Fruit fly (Drosophila melanogaster) whole organism, embryonic: ENCODE data around the gene CG5731.

Experiments used
- BEAF-32 ChIP-seq: fragments of 200-800 bp; sonication (Bioruptor generic); optimal IDR thresholded peaks from 3 replicates; lab custom pipeline; 2017; ENCODE audit warnings: missing biosample characterization, missing genetic modification characterization, mild to moderate bottlenecking, moderate library complexity, missing genetic modification reagents
- Bgb ChIP-seq: fragments of 200-800 bp; sonication (Bioruptor generic); IDR thresholded peaks from 2 replicates; pipeline ENCODE4 v1.3.6; 2022; ENCODE audit warnings: missing biosample characterization, missing genetic modification characterization; ENCODE audit not compliant: partially characterized antibody
- CG10267 ChIP-seq: fragments of 200-800 bp; sonication (Bioruptor generic); optimal IDR thresholded peaks from 2 replicates; lab custom pipeline; 2018; ENCODE audit warnings: missing biosample characterization, mild to moderate bottlenecking, missing genetic modification characterization, moderate library complexity
- CG10274 ChIP-seq: fragments of 200-800 bp; sonication (Bioruptor generic); optimal IDR thresholded peaks from 3 replicates; lab custom pipeline; 2017; ENCODE audit warnings: missing biosample characterization, mild to moderate bottlenecking, missing genetic modification characterization
- CG11723 ChIP-seq: fragments of 200-800 bp; sonication (Bioruptor generic); optimal IDR thresholded peaks from 2 replicates; lab custom pipeline; 2017; ENCODE audit warnings: missing biosample characterization, mild to moderate bottlenecking, missing genetic modification characterization
- CG12659 ChIP-seq: fragments of 200-800 bp; sonication (Bioruptor generic); optimal IDR thresholded peaks from 3 replicates; lab custom pipeline; 2017; ENCODE audit warnings: mild to moderate bottlenecking, missing biosample characterization, missing genetic modification reagents, missing genetic modification characterization
- CG1603 ChIP-seq: fragments of 200-800 bp; sonication (Bioruptor generic); optimal IDR thresholded peaks from 2 replicates; lab custom pipeline; 2019; ENCODE audit warnings: missing biosample characterization, mild to moderate bottlenecking, missing genetic modification characterization, moderate library complexity
- CG17802 ChIP-seq: fragments of 200-800 bp; sonication (Bioruptor generic); optimal IDR thresholded peaks from 2 replicates; lab custom pipeline; 2018; ENCODE audit warnings: missing biosample characterization, mild to moderate bottlenecking, missing genetic modification characterization, moderate library complexity
- CG18599 ChIP-seq: fragments of 200-800 bp; sonication (Bioruptor generic); optimal IDR thresholded peaks from 3 replicates; lab custom pipeline; 2017; ENCODE audit warnings: missing biosample characterization, missing genetic modification characterization, mild to moderate bottlenecking, moderate library complexity, missing genetic modification reagents
- CG30020 ChIP-seq: fragments of 200-800 bp; optimal IDR thresholded peaks from 2 replicates; lab custom pipeline; 2019; ENCODE audit warnings: missing biosample characterization, mild to moderate bottlenecking, missing genetic modification characterization, moderate library complexity
- CG34224 ChIP-seq: fragments of 200-800 bp; sonication (Bioruptor generic); IDR thresholded peaks from 3 replicates; pipeline ENCODE4 v1.3.6; 2022; ENCODE audit warnings: missing biosample characterization, missing genetic modification characterization; ENCODE audit not compliant: partially characterized antibody
- CG7357 ChIP-seq: fragments of 200-800 bp; sonication (Bioruptor generic); IDR thresholded peaks from 3 replicates; pipeline ENCODE4 v1.3.6; 2022; ENCODE audit warnings: missing biosample characterization, missing genetic modification characterization
- CG8290 ChIP-seq, 3 experiments: fragments of 200-800 bp; sonication (Bioruptor generic); optimal IDR thresholded peaks; 2 replicates each; lab custom pipeline; 2016 to 2019; ENCODE audit warnings: missing biosample characterization in 3 of 3, missing genetic modification characterization in 3 of 3, mild to moderate bottlenecking in 2 of 3, moderate library complexity in 1 of 3
- D19A ChIP-seq: fragments of 200-800 bp; optimal IDR thresholded peaks from 3 replicates; lab custom pipeline; 2019; ENCODE audit warnings: missing biosample characterization, mild to moderate bottlenecking, missing genetic modification characterization, moderate library complexity
- Dll ChIP-seq: fragments of 200-800 bp; sonication (Bioruptor generic); IDR thresholded peaks from 4 replicates; pipeline ENCODE4 v1.3.6; 2022; ENCODE audit warnings: missing biosample characterization, missing genetic modification characterization; ENCODE audit not compliant: partially characterized antibody
- Hmx ChIP-seq: fragments of 200-800 bp; sonication (Bioruptor generic); optimal IDR thresholded peaks from 2 replicates; lab custom pipeline; 2016; ENCODE audit warnings: missing biosample characterization, missing genetic modification characterization
- Hr39 ChIP-seq: fragments of >200 bp; optimal IDR thresholded peaks from 2 replicates; lab custom pipeline; 2017
- MBD-R2 ChIP-seq: fragments of 200-800 bp; sonication (Bioruptor generic); IDR thresholded peaks from 2 replicates; pipeline ENCODE4 v1.3.6; 2022; ENCODE audit warnings: missing biosample characterization, missing genetic modification characterization
- Med ChIP-seq: fragments of 200-800 bp; sonication (Bioruptor generic); peaks from one replicate; lab custom pipeline; 2016; ENCODE audit warnings: missing biosample characterization, missing genetic modification characterization, mild to moderate bottlenecking, inconsistent platforms, moderate library complexity
- NC2α ChIP-seq: fragments of 200-800 bp; sonication (Bioruptor generic); optimal IDR thresholded peaks from 2 replicates; lab custom pipeline; 2016; ENCODE audit warnings: missing biosample characterization, missing genetic modification characterization
- Optix ChIP-seq: fragments of 200-800 bp; sonication (Bioruptor generic); IDR thresholded peaks from 3 replicates; pipeline ENCODE4 v1.3.6; 2022; ENCODE audit warnings: missing biosample characterization, missing genetic modification characterization
- Sin3A ChIP-seq: fragments of >200 bp; optimal IDR thresholded peaks from 2 replicates; lab custom pipeline; 2018
- bbx ChIP-seq: fragments of 200-800 bp; sonication (Bioruptor generic); IDR thresholded peaks from 2 replicates; pipeline ENCODE4 v1.3.6; 2022; ENCODE audit warnings: missing biosample characterization, missing genetic modification characterization; ENCODE audit not compliant: partially characterized antibody
- bcd ChIP-seq: fragments of 200-800 bp; sonication (Bioruptor generic); optimal IDR thresholded peaks from 2 replicates; lab custom pipeline; 2017; ENCODE audit warnings: missing biosample characterization, mild to moderate bottlenecking, missing genetic modification characterization
- cad ChIP-seq: fragments of >200 bp; optimal IDR thresholded peaks from 2 replicates; lab custom pipeline; 2017; ENCODE audit warnings: missing biosample characterization, missing genetic modification characterization
- chm ChIP-seq: fragments of 200-800 bp; sonication (Bioruptor generic); IDR thresholded peaks from 2 replicates; pipeline ENCODE4 v1.3.6; 2022; ENCODE audit warnings: missing biosample characterization, missing genetic modification characterization
- crc ChIP-seq: fragments of 200-800 bp; sonication (Bioruptor generic); optimal IDR thresholded peaks from 2 replicates; lab custom pipeline; 2016; ENCODE audit warnings: missing biosample characterization, missing genetic modification characterization
- dati ChIP-seq: fragments of 200-800 bp; sonication (Bioruptor generic); IDR thresholded peaks from 2 replicates; pipeline ENCODE4 v1.3.6; 2022; ENCODE audit warnings: missing biosample characterization, missing genetic modification characterization
- dm ChIP-seq: fragments of 200-800 bp; sonication (Bioruptor generic); optimal IDR thresholded peaks from 3 replicates; lab custom pipeline; 2016; ENCODE audit warnings: missing biosample characterization, missing genetic modification characterization
- exex ChIP-seq: fragments of 200-800 bp; sonication (Bioruptor generic); optimal IDR thresholded peaks from 4 replicates; lab custom pipeline; 2018; ENCODE audit warnings: missing biosample characterization, mild to moderate bottlenecking, missing genetic modification characterization, moderate library complexity
- grau ChIP-seq: fragments of 200-800 bp; optimal IDR thresholded peaks from 3 replicates; lab custom pipeline; 2019; ENCODE audit warnings: missing biosample characterization, mild to moderate bottlenecking, missing genetic modification characterization, moderate library complexity
- hbn ChIP-seq: fragments of 200-800 bp; sonication (Bioruptor generic); IDR thresholded peaks from 2 replicates; pipeline ENCODE4 v1.3.6; 2022; ENCODE audit warnings: missing biosample characterization, missing genetic modification characterization; ENCODE audit not compliant: partially characterized antibody
- hkb ChIP-seq, 2 experiments: fragments of 200-800 bp in 1 of 2; fragments of >200 bp in 1 of 2; sonication (Bioruptor generic) in 1 of 2; IDR thresholded peaks in 1 of 2; optimal IDR thresholded peaks in 1 of 2; 2 replicates each; pipeline versions ENCODE4 v1.3.6 to Lab custom; 2017 to 2022; ENCODE audit warnings: missing biosample characterization in 1 of 2, missing genetic modification characterization in 1 of 2
- nerfin-1 ChIP-seq: fragments of 200-800 bp; sonication (Bioruptor generic); optimal IDR thresholded peaks from 3 replicates; lab custom pipeline; 2019; ENCODE audit warnings: missing biosample characterization, mild to moderate bottlenecking, missing genetic modification characterization, moderate library complexity
- nmo ChIP-seq: fragments of 200-800 bp; sonication (Bioruptor generic); optimal IDR thresholded peaks from 2 replicates; lab custom pipeline; 2018; ENCODE audit warnings: missing biosample characterization, mild to moderate bottlenecking, missing genetic modification characterization, moderate library complexity
- org-1 ChIP-seq: fragments of 200-800 bp; sonication (Bioruptor generic); optimal IDR thresholded peaks from 2 replicates; lab custom pipeline; 2017; ENCODE audit warnings: missing biosample characterization, missing genetic modification characterization
- pfk ChIP-seq: fragments of 200-800 bp; sonication (Bioruptor generic); optimal IDR thresholded peaks from 2 replicates; lab custom pipeline; 2018; ENCODE audit warnings: missing biosample characterization, mild to moderate bottlenecking, missing genetic modification characterization, moderate library complexity
- phol ChIP-seq: fragments of 200-800 bp; sonication (Bioruptor generic); optimal IDR thresholded peaks from 3 replicates; lab custom pipeline; 2018; ENCODE audit warnings: missing biosample characterization, mild to moderate bottlenecking, missing genetic modification characterization, moderate library complexity
- rib ChIP-seq: fragments of 200-800 bp; sonication (Bioruptor generic); IDR thresholded peaks from 2 replicates; pipeline ENCODE4 v1.3.6; 2022; ENCODE audit warnings: missing biosample characterization, missing genetic modification characterization
- sens ChIP-seq: fragments of 200-800 bp; sonication (Bioruptor generic); peaks from one replicate; lab custom pipeline; 2016; ENCODE audit warnings: missing biosample characterization, missing genetic modification characterization
- slbo ChIP-seq: fragments of 200-800 bp; sonication (Bioruptor generic); IDR thresholded peaks from 2 replicates; pipeline ENCODE4 v1.3.6; 2022; ENCODE audit warnings: missing biosample characterization, missing genetic modification characterization
- ssp ChIP-seq: fragments of 200-800 bp; sonication (Bioruptor generic); IDR thresholded peaks from 2 replicates; pipeline ENCODE4 v1.3.6; 2022; ENCODE audit warnings: missing biosample characterization, missing genetic modification characterization
- tll ChIP-seq, 2 experiments: fragments of 200-800 bp in 1 of 2; fragments of >200 bp in 1 of 2; sonication (Bioruptor generic) in 1 of 2; optimal IDR thresholded peaks; 2 replicates each; lab custom pipeline; 2017 to 2019; ENCODE audit warnings: missing biosample characterization in 2 of 2, missing genetic modification characterization in 2 of 2, mild to moderate bottlenecking in 1 of 2, moderate library complexity in 1 of 2
- toy ChIP-seq: fragments of 200-800 bp; sonication (Bioruptor generic); IDR thresholded peaks from 2 replicates; pipeline ENCODE4 v1.3.6; 2022; ENCODE audit warnings: missing biosample characterization, missing genetic modification characterization

Gene CG5731

DNA sequence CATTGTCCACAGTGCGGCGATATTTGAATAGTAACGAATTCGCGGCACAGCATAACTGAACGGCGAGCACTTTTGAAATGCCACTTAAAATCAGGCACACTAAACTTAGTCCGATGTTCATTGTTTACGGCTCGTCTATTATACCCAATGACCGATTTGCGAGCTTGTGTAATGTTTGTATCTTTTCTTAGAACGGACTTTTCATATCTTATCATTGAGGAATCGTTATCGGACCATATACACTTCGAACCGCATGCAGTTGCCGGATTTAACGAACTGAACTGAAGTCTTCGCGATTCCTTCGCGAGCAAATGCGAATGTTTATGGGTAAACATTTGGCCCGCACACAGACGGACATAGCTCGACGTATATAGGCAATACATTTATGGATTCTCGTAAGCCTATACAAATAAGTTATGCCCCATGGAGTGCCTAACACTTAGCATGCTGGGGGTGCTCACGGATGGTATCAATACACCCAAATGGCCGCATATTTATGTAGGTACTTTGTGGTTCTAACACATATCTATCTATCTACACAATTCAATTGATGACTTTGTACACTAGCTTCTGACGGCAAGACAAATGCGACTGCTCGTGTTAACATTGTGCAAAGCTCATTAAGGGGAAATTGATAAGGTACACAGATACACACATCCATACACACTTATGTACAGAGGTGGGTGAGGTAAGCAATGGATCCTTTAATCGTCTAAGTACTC is 28.3 kb upstream of the CG5731 start, which contains the start of gene mthl15 (continued):
- no peak for TF ChIP-seq hkb (optimal IDR thresholded peaks at IDR 0.05; lab: Kevin White, UChicago)
- TF ChIP-seq hkb (GFP tag; IDR thresholded peaks at IDR 0.05; lab: Robert Waterston, UW), result no peak
- TF ChIP-seq CG18599 (GFP tag; lab: Kevin White, UChicago), result no peak
- peak; percentile 95 for TF ChIP-seq exex (tag; lab: Kevin White, UChicago)
- no peak for TF ChIP-seq CG8290 (GFP tag; optimal IDR thresholded peaks at IDR 0.05; lab: Kevin White, UChicago)
- peak in 1 of 2 experiments; percentile 44 for TF ChIP-seq CG8290 (tag; optimal IDR thresholded peaks at IDR 0.05; lab: Kevin White, UChicago)
- TF ChIP-seq CG1603 (tag; lab: Kevin White, UChicago), result peak; percentile 63
- TF ChIP-seq crc (GFP tag; lab: Kevin White, UChicago), result peak; percentile 6
- TF ChIP-seq CG10274 (GFP tag; lab: Kevin White, UChicago), result no peak
- no peak for TF ChIP-seq Hr39
- no peak for TF ChIP-seq cad
- TF ChIP-seq NC2α (GFP tag; lab: Kevin White, UChicago), result peak; percentile 22
- no peak for TF ChIP-seq rib (GFP tag; lab: Robert Waterston, UW)
- TF ChIP-seq org-1, result no peak
- TF ChIP-seq Optix, result no peak
- no peak for TF ChIP-seq nerfin-1 (tag; lab: Kevin White, UChicago)

DNA sequence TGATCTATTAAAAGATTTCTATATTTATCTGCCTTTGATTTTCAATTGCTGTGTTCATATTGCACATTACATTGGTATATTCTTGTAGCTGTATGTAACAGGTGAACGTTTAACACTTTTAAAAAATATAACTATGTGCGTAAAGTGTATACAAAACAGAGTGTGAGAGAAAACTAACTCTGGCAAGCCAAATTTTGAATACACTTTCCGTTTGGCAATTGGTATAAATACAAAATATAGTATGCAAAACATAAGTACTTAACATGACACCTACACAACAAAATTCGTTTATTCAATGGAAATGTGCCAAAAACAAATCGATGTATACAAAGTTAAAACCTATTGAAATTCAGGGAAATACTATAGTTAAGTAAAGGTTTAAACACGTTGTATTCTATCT is 23.3 kb upstream of the CG5731 start:
- peak; percentile 48 for TF ChIP-seq sens (GFP tag; lab: Kevin White, UChicago)
- TF ChIP-seq dati, result no peak
- peak; percentile 62 for TF ChIP-seq D19A (tag; lab: Kevin White, UChicago)
- peak; percentile 11 for TF ChIP-seq Hmx (GFP tag; lab: Kevin White, UChicago)

DNA sequence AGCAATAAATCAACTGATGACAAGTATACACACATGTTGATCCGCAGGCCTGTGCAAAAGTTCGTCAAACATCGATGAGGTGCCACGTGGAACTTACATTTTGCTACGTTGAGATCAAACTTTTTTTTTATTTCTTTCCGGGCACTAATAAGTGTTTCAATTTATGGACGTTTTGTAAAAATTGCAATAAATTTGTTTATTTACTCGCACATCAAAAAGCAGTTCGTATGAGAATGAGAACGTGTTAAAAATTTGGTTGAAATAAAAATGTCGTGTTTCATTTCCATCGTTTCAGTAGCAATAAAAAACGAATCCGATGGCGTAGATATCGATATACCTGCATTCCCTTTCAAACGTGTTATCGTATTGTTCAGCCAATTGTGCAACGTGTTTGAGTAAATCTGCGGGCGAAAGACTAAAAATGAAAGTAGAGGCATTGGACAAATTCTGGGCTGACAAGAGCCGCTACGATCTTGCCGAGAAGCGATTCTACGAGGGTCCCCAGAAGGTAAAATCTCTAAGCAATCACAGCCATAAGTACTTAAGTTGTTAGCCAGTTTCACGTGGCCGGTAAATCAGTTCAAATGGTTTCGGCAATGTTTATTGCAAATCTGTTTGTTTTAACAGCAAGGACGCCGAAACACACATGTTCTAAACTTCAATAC is 22.7 kb upstream of the CG5731 start, which contains the start of gene eEF1delta:
TSS of gene eEF1delta (plus strand) at position 356 of the 665 bp plus-strand sequence.
- TF ChIP-seq slbo (GFP tag; lab: Robert Waterston, UW) (peak; percentile 21; the same call in 1 of the 2 replicates), Med (GFP tag; lab: Kevin White, UChicago) (peak; percentile 55), toy (GFP tag; lab: Robert Waterston, UW) (no peak), MBD-R2 (peak; percentile 53; the same call in 1 of the 2 replicates), CG1603 (tag; lab: Kevin White, UChicago) (peak; percentile 99), ssp (GFP tag; lab: Robert Waterston, UW) (peak; percentile 93), CG34224 (GFP tag; lab: Robert Waterston, UW) (peak; percentile 55; the same call in 1 of the 3 replicates), nmo (GFP tag; lab: Kevin White, UChicago) (peak; percentile 14), CG7357 (peak; percentile 84), BEAF-32 (GFP tag; lab: Kevin White, UChicago) (peak; percentile 56), chm (GFP tag; lab: Robert Waterston, UW) (no peak), bcd (GFP tag; lab: Kevin White, UChicago) (no peak), Sin3A (lab: Kevin White, UChicago) (peak; percentile 18), tll (GFP tag; optimal IDR thresholded peaks at IDR 0.05; lab: Kevin White, UChicago) (peak in 1 of 2 experiments; percentile 84), CG17802 (tag; lab: Kevin White, UChicago) (peak; percentile 98), pfk (peak; percentile 91), phol (peak; percentile 44), CG12659 (GFP tag; lab: Kevin White, UChicago) (peak; percentile 53), Bgb (GFP tag; lab: Robert Waterston, UW) (0 out of 2 replicates have a peak, but pooled peaks have one; percentile 39), CG30020 (tag; lab: Kevin White, UChicago) (peak; percentile 97), bbx (peak; percentile 51; the same call in 1 of the 2 replicates), dm (GFP tag; lab: Kevin White, UChicago) (peak; percentile 45), CG10267 (tag; lab: Kevin White, UChicago) (no peak), hbn (GFP tag; lab: Robert Waterston, UW) (peak; percentile 14; the same call in 1 of the 2 replicates), grau (no peak), Dll (GFP tag; lab: Robert Waterston, UW) (0 out of 4 replicates have a peak, but pooled peaks have one; percentile 21), CG11723 (GFP tag; lab: Kevin White, UChicago) (peak; percentile 55)
